Worm (Caenorhabditis elegans): ENCODE data around the gene Y105C5A.1.

DNA sequence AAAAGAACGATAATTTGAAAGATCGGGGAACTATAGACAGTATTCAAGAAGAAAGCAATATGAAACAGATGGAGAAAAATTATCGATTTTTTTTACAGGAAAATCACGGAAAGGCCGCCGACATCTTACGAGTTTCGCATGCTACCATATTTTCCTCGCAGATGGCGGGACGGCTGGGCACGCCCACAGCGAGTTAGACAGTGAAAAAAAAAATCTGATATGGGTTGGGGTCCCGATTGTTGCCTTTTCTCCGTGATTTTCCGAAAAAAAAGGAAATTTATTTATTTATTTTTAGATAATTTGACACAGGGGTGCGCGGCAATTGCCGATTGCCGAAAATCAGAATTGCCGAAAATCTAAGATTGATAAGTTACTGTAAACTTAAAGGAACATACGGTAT lies 9.5 kb downstream of the Y105C5A.1 start:
- no peak for TF ChIP-seq klf-2 (GFP tag; conservative IDR thresholded peaks at IDR 0.05)
- TF ChIP-seq med-1 (GFP tag; optimal IDR thresholded peaks at IDR 0.05; ENCODE audit: insufficient read depth): no peak
- TF ChIP-seq tab-1 (GFP tag; IDR thresholded peaks at IDR 0.05): no peak
- peak; percentile 42; the same call in 1 of the 2 replicates for TF ChIP-seq T22C8.4 (GFP tag; IDR thresholded peaks at IDR 0.05)
- no peak for TF ChIP-seq ref-1 (GFP tag; conservative IDR thresholded peaks at IDR 0.05)
- TF ChIP-seq cog-1 (tag; optimal IDR thresholded peaks at IDR 0.05): no peak
- no peak for TF ChIP-seq flt-1 (GFP tag; IDR thresholded peaks at IDR 0.05)
- no peak for TF ChIP-seq ztf-23 (GFP tag; IDR thresholded peaks at IDR 0.05)

Measured in whole organism, midembryonic.